Fruit fly (Drosophila melanogaster): ENCODE data around the gene CG9044.

- TF ChIP-seq fd96Ca (GFP tag; IDR thresholded peaks at IDR 0.05) (0 out of 3 replicates have a peak, but pooled peaks have one; percentile 16), CG8159 (tag; optimal IDR thresholded peaks at IDR 0.05) (no peak), Snoo (tag; optimal IDR thresholded peaks at IDR 0.05) (no peak), rn (GFP tag; IDR thresholded peaks at IDR 0.05) (no peak), CG13204 (GFP tag; optimal IDR thresholded peaks at IDR 0.05) (peak; percentile 43), CG14655 (GFP tag; optimal IDR thresholded peaks at IDR 0.05) (no peak), CG32121 (GFP tag; IDR thresholded peaks at IDR 0.05) (no peak), EcR (GFP tag; optimal IDR thresholded peaks at IDR 0.05) (peak; percentile 27), CG12605 (GFP tag; IDR thresholded peaks at IDR 0.05) (no peak), CG4496 (GFP tag; IDR thresholded peaks at IDR 0.05) (no peak)
Measured at dm6 chr2L:5975025-5975539, 25.8 kb downstream of the CG9044 start.
